Fruit fly (Drosophila melanogaster): Measurements from ENCODE around the gene SLC5A11.
A peak's percentile ranks its signal among the peaks of the same experiment; 100 is the strongest.

SLC5A11 gene

DNA sequence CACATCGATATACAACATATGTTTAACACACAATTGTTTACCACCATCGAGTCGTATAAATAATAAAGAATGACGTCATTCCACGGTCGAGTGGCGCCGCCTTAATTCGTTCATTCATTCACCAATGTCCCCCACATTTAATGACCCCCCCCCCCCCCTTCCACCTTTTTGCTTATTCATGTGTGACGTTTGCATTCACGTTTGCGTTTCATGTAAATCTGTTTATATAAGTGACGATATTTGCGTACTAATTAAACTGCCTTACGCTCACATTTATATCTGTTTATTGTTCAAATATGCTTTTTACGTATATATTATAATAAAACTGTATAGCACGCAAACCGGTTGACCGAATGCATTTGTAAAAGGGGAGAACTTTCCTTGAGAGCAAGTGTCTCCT is 28.6 kb upstream of the SLC5A11 start (continued):
- TF ChIP-seq Abd-B (GFP tag; optimal IDR thresholded peaks at IDR 0.05), result no peak
- TF ChIP-seq Hr78 (GFP tag; optimal IDR thresholded peaks at IDR 0.05), result no peak

- no peak for TF ChIP-seq brk (GFP tag; optimal IDR thresholded peaks at IDR 0.05)
- TF ChIP-seq foxo (GFP tag; optimal IDR thresholded peaks at IDR 0.05), result peak in 1 of 2 experiments; percentile 34
- TF ChIP-seq Rel (GFP tag; optimal IDR thresholded peaks at IDR 0.05), result no peak
- TF ChIP-seq Rel (tag; optimal IDR thresholded peaks at IDR 0.05), result no peak
- no peak for TF ChIP-seq GATAd (GFP tag; optimal IDR thresholded peaks at IDR 0.05)
- no peak for TF ChIP-seq Myc (optimal IDR thresholded peaks at IDR 0.05)
- TF ChIP-seq fru (GFP tag; optimal IDR thresholded peaks at IDR 0.05), result peak; percentile 43
- TF ChIP-seq Dfd (GFP tag; optimal IDR thresholded peaks at IDR 0.05), result no peak
- no peak for TF ChIP-seq jim (GFP tag; optimal IDR thresholded peaks at IDR 0.05)
- TF ChIP-seq rgr (GFP tag; optimal IDR thresholded peaks at IDR 0.05), result peak; percentile 42
- TF ChIP-seq usp (GFP tag; optimal IDR thresholded peaks at IDR 0.05), result no peak
- peak; percentile 37 for TF ChIP-seq Hnf4 (GFP tag; optimal IDR thresholded peaks at IDR 0.05)
- TF ChIP-seq Mio (GFP tag; optimal IDR thresholded peaks at IDR 0.05), result no peak
- no peak for TF ChIP-seq Hr78 (GFP tag; optimal IDR thresholded peaks at IDR 0.05)
- no peak for TF ChIP-seq CG9705 (GFP tag; optimal IDR thresholded peaks at IDR 0.05)
- peak; percentile 14 for TF ChIP-seq HLH106 (tag; optimal IDR thresholded peaks at IDR 0.05)
- no peak for TF ChIP-seq tai (GFP tag; optimal IDR thresholded peaks at IDR 0.05)
- TF ChIP-seq psq (GFP tag; optimal IDR thresholded peaks at IDR 0.05), result peak; percentile 3
- peak; percentile 37 for TF ChIP-seq h (GFP tag; optimal IDR thresholded peaks at IDR 0.05)
- no peak for TF ChIP-seq pan (optimal IDR thresholded peaks at IDR 0.05)
- no peak for TF ChIP-seq Dif (GFP tag; optimal IDR thresholded peaks at IDR 0.05; ENCODE audit: partially characterized antibody)
- TF ChIP-seq br (GFP tag; optimal IDR thresholded peaks at IDR 0.05), result peak; percentile 41
- TF ChIP-seq Hr83 (GFP tag; optimal IDR thresholded peaks at IDR 0.05; ENCODE audit: poor library complexity, severe bottlenecking), result no peak
- no peak for TF ChIP-seq sv (GFP tag; optimal IDR thresholded peaks at IDR 0.05)
- no peak for TF ChIP-seq N (GFP tag; optimal IDR thresholded peaks at IDR 0.05)
- TF ChIP-seq ey (GFP tag; optimal IDR thresholded peaks at IDR 0.05), result peak; percentile 42
- no peak for TF ChIP-seq sage (GFP tag; optimal IDR thresholded peaks at IDR 0.05)
- no peak for TF ChIP-seq CG32264 (GFP tag; optimal IDR thresholded peaks at IDR 0.05)
- TF ChIP-seq lola (GFP tag; optimal IDR thresholded peaks at IDR 0.05), result no peak
Observed at dm6 chr2L:8232389-8232788, 27.5 kb upstream of the SLC5A11 start.

DNA sequence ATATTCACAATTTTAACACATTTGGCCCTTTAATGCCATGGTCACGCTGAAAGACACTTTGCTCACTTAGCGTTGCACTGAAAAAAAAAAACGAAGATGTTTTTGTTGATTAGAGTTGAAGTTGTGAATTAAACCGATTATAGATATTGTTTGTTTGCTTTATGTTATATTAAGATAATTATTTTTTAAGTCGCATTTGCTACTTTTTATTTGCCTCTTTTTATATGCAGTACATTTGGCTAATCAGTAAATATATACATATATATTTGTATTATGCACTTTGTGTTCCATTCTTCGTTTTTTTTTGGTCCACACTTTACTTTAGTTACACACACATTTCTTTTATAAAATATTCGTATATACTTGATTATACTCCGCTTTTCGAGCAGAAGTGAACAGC is 25.3 kb upstream of the SLC5A11 start:
- no peak for TF ChIP-seq lola (GFP tag; optimal IDR thresholded peaks at IDR 0.05)
- TF ChIP-seq h (GFP tag; optimal IDR thresholded peaks at IDR 0.05), result no peak
- peak; percentile 5 for TF ChIP-seq OdsH (GFP tag; optimal IDR thresholded peaks at IDR 0.05)
- no peak for TF ChIP-seq dl (GFP tag; optimal IDR thresholded peaks at IDR 0.05; ENCODE audit: insufficient read depth in 1 of 2, partially characterized antibody in 2 of 2)

DNA sequence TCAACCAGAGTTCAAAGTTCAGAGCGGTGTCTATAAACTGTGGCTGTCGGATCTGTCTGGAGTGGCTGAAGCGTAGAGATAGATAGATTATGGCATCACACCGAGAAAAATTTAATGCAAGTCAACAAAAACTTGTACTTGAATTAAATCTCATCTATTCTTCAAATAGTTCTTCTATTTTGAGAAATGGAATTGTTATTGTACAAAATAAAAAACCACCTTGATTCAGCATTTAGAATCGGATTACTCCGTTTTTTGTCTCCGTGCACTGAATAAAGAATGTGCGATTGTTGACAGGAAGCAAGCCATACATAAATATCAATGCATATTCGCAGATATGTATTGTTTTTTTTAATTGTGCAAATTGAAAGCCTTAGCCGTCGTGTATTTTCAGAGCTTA is 24.7 kb upstream of the SLC5A11 start:
- TF ChIP-seq tai (GFP tag; optimal IDR thresholded peaks at IDR 0.05) (no peak), CG32264 (GFP tag; optimal IDR thresholded peaks at IDR 0.05) (peak; percentile 48), usp (GFP tag; optimal IDR thresholded peaks at IDR 0.05) (no peak), Jra (GFP tag; optimal IDR thresholded peaks at IDR 0.05) (peak; percentile 20), psq (GFP tag; optimal IDR thresholded peaks at IDR 0.05) (peak; percentile 50), br (GFP tag; optimal IDR thresholded peaks at IDR 0.05) (peak; percentile 74), Dfd (GFP tag; optimal IDR thresholded peaks at IDR 0.05) (no peak), Sp1 (GFP tag; optimal IDR thresholded peaks at IDR 0.05) (peak; percentile 62), pan (optimal IDR thresholded peaks at IDR 0.05) (no peak), N (GFP tag; optimal IDR thresholded peaks at IDR 0.05) (no peak), fru (GFP tag; optimal IDR thresholded peaks at IDR 0.05) (peak; percentile 76), Myc (optimal IDR thresholded peaks at IDR 0.05) (no peak), Hr83 (GFP tag; optimal IDR thresholded peaks at IDR 0.05; ENCODE audit: poor library complexity, severe bottlenecking) (no peak), Hnf4 (GFP tag; optimal IDR thresholded peaks at IDR 0.05) (peak; percentile 66), h (GFP tag; optimal IDR thresholded peaks at IDR 0.05) (peak; percentile 84), Mio (GFP tag; optimal IDR thresholded peaks at IDR 0.05) (no peak), jim (GFP tag; optimal IDR thresholded peaks at IDR 0.05) (no peak), Hr78 (GFP tag; optimal IDR thresholded peaks at IDR 0.05) (no peak), foxo (GFP tag; optimal IDR thresholded peaks at IDR 0.05) (peak in 1 of 2 experiments; percentile 81), GATAd (GFP tag; optimal IDR thresholded peaks at IDR 0.05) (no peak), ey (GFP tag; optimal IDR thresholded peaks at IDR 0.05) (peak; percentile 64), Vsx2 (GFP tag; optimal IDR thresholded peaks at IDR 0.05; ENCODE audit: partially characterized antibody) (no peak), CG9705 (GFP tag; optimal IDR thresholded peaks at IDR 0.05) (no peak), lola (GFP tag; optimal IDR thresholded peaks at IDR 0.05) (no peak), CrebA (GFP tag; optimal IDR thresholded peaks at IDR 0.05; ENCODE audit: borderline replicate concordance) (no peak), OdsH (GFP tag; optimal IDR thresholded peaks at IDR 0.05) (peak; percentile 68), Abd-B (GFP tag; optimal IDR thresholded peaks at IDR 0.05) (no peak), sv (GFP tag; optimal IDR thresholded peaks at IDR 0.05) (no peak), dl (GFP tag; optimal IDR thresholded peaks at IDR 0.05; ENCODE audit: insufficient read depth in 1 of 2, partially characterized antibody in 2 of 2) (no peak), HLH106 (tag; optimal IDR thresholded peaks at IDR 0.05) (peak; percentile 66), sage (GFP tag; optimal IDR thresholded peaks at IDR 0.05) (peak; percentile 46), Rel (GFP tag; optimal IDR thresholded peaks at IDR 0.05) (no peak), Rel (tag; optimal IDR thresholded peaks at IDR 0.05) (no peak), dmrt93B (GFP tag; optimal IDR thresholded peaks at IDR 0.05) (peak; percentile 18), rgr (GFP tag; optimal IDR thresholded peaks at IDR 0.05) (peak; percentile 67), Dif (GFP tag; optimal IDR thresholded peaks at IDR 0.05; ENCODE audit: partially characterized antibody) (no peak), brk (GFP tag; optimal IDR thresholded peaks at IDR 0.05) (no peak), dsf (GFP tag; optimal IDR thresholded peaks at IDR 0.05; ENCODE audit: borderline replicate concordance) (no peak), woc (GFP tag; optimal IDR thresholded peaks at IDR 0.05) (peak; percentile 34)

Data from whole organism, wandering third instar larva.